Fruit fly (Drosophila melanogaster) whole organism, embryonic: ENCODE data around the gene CG32712.

Source experiments
- CG1024 ChIP-seq: fragments of 200-800 bp; sonication (Bioruptor generic); IDR thresholded peaks from 2 replicates; pipeline ENCODE4 v1.3.6; 2022; ENCODE audit warnings: missing biosample characterization, missing genetic modification characterization
- CG11560 ChIP-seq: fragments of 200-800 bp; sonication (Bioruptor generic); IDR thresholded peaks from 3 replicates; pipeline ENCODE4 v1.3.6; 2022; ENCODE audit warnings: missing biosample characterization, missing genetic modification characterization
- CG13424 ChIP-seq: fragments of 200-800 bp; sonication (Bioruptor generic); optimal IDR thresholded peaks from 2 replicates; lab custom pipeline; 2019; ENCODE audit warnings: missing biosample characterization, mild to moderate bottlenecking, missing genetic modification characterization, moderate library complexity
- CG1603 ChIP-seq: fragments of 200-800 bp; sonication (Bioruptor generic); optimal IDR thresholded peaks from 2 replicates; lab custom pipeline; 2019; ENCODE audit warnings: missing biosample characterization, mild to moderate bottlenecking, missing genetic modification characterization, moderate library complexity
- CG17385 ChIP-seq: fragments of 200-800 bp; sonication (Bioruptor generic); optimal IDR thresholded peaks from 3 replicates; lab custom pipeline; 2018; ENCODE audit warnings: missing biosample characterization, mild to moderate bottlenecking, missing genetic modification characterization
- CG17612 ChIP-seq: fragments of 200-800 bp; sonication (Bioruptor generic); IDR thresholded peaks from 2 replicates; pipeline ENCODE4 v1.3.6; 2022; ENCODE audit warnings: missing biosample characterization, missing genetic modification characterization
- CG1792 ChIP-seq: fragments of 200-800 bp; sonication (Bioruptor generic); optimal IDR thresholded peaks from 2 replicates; lab custom pipeline; 2016; ENCODE audit warnings: missing biosample characterization, missing genetic modification characterization
- CG2120 ChIP-seq: fragments of 200-800 bp; sonication (Bioruptor generic); optimal IDR thresholded peaks from 3 replicates; lab custom pipeline; 2016; ENCODE audit warnings: missing biosample characterization, missing genetic modification characterization
- CG2875 ChIP-seq: fragments of 200-800 bp; sonication (Bioruptor generic); optimal IDR thresholded peaks from 2 replicates; lab custom pipeline; 2017; ENCODE audit warnings: missing biosample characterization, mild to moderate bottlenecking, missing genetic modification characterization, missing genetic modification reagents
- CG4707 ChIP-seq: fragments of 200-800 bp; sonication (Bioruptor generic); optimal IDR thresholded peaks from 2 replicates; lab custom pipeline; 2018; ENCODE audit warnings: missing biosample characterization, mild to moderate bottlenecking, missing genetic modification characterization, moderate library complexity
- CG6272 ChIP-seq: fragments of 200-800 bp; sonication (Bioruptor generic); IDR thresholded peaks from 2 replicates; pipeline ENCODE4 v1.3.6; 2022; ENCODE audit warnings: missing biosample characterization, missing genetic modification characterization
- CG6689 ChIP-seq: fragments of 200-800 bp; sonication (Bioruptor generic); IDR thresholded peaks from 2 replicates; pipeline ENCODE4 v1.3.6; 2022; ENCODE audit warnings: missing biosample characterization, missing genetic modification characterization
- CG7271 ChIP-seq: fragments of 200-800 bp; sonication (Bioruptor generic); optimal IDR thresholded peaks from 2 replicates; lab custom pipeline; 2018; ENCODE audit warnings: missing biosample characterization, mild to moderate bottlenecking, missing genetic modification characterization, moderate library complexity
- CG9727 ChIP-seq: fragments of 200-800 bp; sonication (Bioruptor generic); optimal IDR thresholded peaks from 3 replicates; lab custom pipeline; 2017; ENCODE audit warnings: missing biosample characterization, mild to moderate bottlenecking, missing genetic modification characterization
- CrebB ChIP-seq: fragments of 200-800 bp; sonication (Bioruptor generic); optimal IDR thresholded peaks from 3 replicates; lab custom pipeline; 2018; ENCODE audit warnings: missing biosample characterization, mild to moderate bottlenecking, missing genetic modification characterization
- D19A ChIP-seq: fragments of 200-800 bp; optimal IDR thresholded peaks from 3 replicates; lab custom pipeline; 2019; ENCODE audit warnings: missing biosample characterization, mild to moderate bottlenecking, missing genetic modification characterization, moderate library complexity
- Dad ChIP-seq: fragments of 200-800 bp; sonication (Bioruptor generic); optimal IDR thresholded peaks from 3 replicates; lab custom pipeline; 2016; ENCODE audit warnings: missing biosample characterization, missing genetic modification characterization
- Ets65A ChIP-seq: fragments of 200-800 bp; sonication (Bioruptor generic); peaks from one replicate; lab custom pipeline; 2016; ENCODE audit warnings: missing biosample characterization, missing genetic modification characterization
- Fer2 ChIP-seq: fragments of 200-800 bp; sonication (Bioruptor generic); optimal IDR thresholded peaks from 2 replicates; lab custom pipeline; 2018; ENCODE audit warnings: missing biosample characterization, mild to moderate bottlenecking, missing genetic modification characterization, moderate library complexity
- H15 ChIP-seq: fragments of 200-800 bp; sonication (Bioruptor generic); IDR thresholded peaks from 3 replicates; pipeline ENCODE4 v1.3.6; 2022; ENCODE audit warnings: missing biosample characterization, missing genetic modification characterization
- Hr3 ChIP-seq: fragments of 200-800 bp; sonication (Bioruptor generic); optimal IDR thresholded peaks from 3 replicates; lab custom pipeline; 2016; ENCODE audit warnings: missing biosample characterization, missing genetic modification characterization
- Hr78 ChIP-seq, 2 experiments: fragments of 200-800 bp in 1 of 2; fragments of >200 bp in 1 of 2; sonication (Bioruptor generic) in 1 of 2; optimal IDR thresholded peaks; 2 replicates each; lab custom pipeline; 2017 to 2019; ENCODE audit warnings: missing biosample characterization in 2 of 2, missing genetic modification characterization in 2 of 2, mild to moderate bottlenecking in 1 of 2, moderate library complexity in 1 of 2
- MTF-1 ChIP-seq: fragments of 200-800 bp; sonication (Bioruptor generic); optimal IDR thresholded peaks from 2 replicates; lab custom pipeline; 2018; ENCODE audit warnings: missing biosample characterization, mild to moderate bottlenecking, missing genetic modification characterization, borderline replicate concordance
- NFAT ChIP-seq: fragments of 200-800 bp; sonication (Bioruptor generic); IDR thresholded peaks from 2 replicates; pipeline ENCODE4 v1.3.6; 2022; ENCODE audit warnings: missing biosample characterization, missing genetic modification characterization
- Nf-YC ChIP-seq: fragments of 200-800 bp; optimal IDR thresholded peaks from 3 replicates; lab custom pipeline; 2019; ENCODE audit warnings: missing biosample characterization, mild to moderate bottlenecking, missing genetic modification characterization, moderate library complexity
- TFAM ChIP-seq: fragments of 200-800 bp; sonication (Bioruptor generic); optimal IDR thresholded peaks from 2 replicates; lab custom pipeline; 2017; ENCODE audit warnings: missing biosample characterization, missing genetic modification characterization, inconsistent platforms
- Trl ChIP-seq, 3 experiments: fragments of >200 bp in 2 of 3; fragments of 200-800 bp in 1 of 3; sonication (Bioruptor generic) in 1 of 3; optimal IDR thresholded peaks; 2 replicates in 1 of 3; 3 replicates in 2 of 3; lab custom pipeline; 2016 to 2017; ENCODE audit warnings: missing biosample characterization in 1 of 3, missing genetic modification characterization in 1 of 3
- ash1 ChIP-seq: fragments of 200-800 bp; sonication (Bioruptor generic); optimal IDR thresholded peaks from 2 replicates; lab custom pipeline; 2018; ENCODE audit warnings: missing biosample characterization, mild to moderate bottlenecking, missing genetic modification characterization
- cas ChIP-seq: fragments of 200-800 bp; sonication (Bioruptor generic); IDR thresholded peaks from 2 replicates; pipeline ENCODE4 v1.3.6; 2022; ENCODE audit warnings: missing biosample characterization, missing genetic modification characterization
- caup ChIP-seq: fragments of 200-800 bp; sonication (Bioruptor generic); optimal IDR thresholded peaks from 3 replicates; lab custom pipeline; 2017; ENCODE audit warnings: missing biosample characterization, mild to moderate bottlenecking, missing genetic modification characterization, moderate library complexity; ENCODE audit not compliant: severe bottlenecking
- cg ChIP-seq: fragments of 200-800 bp; sonication (Bioruptor generic); optimal IDR thresholded peaks from 3 replicates; lab custom pipeline; 2019; ENCODE audit warnings: missing biosample characterization, mild to moderate bottlenecking, missing genetic modification characterization, moderate library complexity
- en ChIP-seq: fragments of 200-800 bp; sonication (Bioruptor generic); optimal IDR thresholded peaks from 2 replicates; lab custom pipeline; 2016; ENCODE audit warnings: missing biosample characterization, missing genetic modification characterization
- fd64A ChIP-seq: fragments of 200-800 bp; sonication (Bioruptor generic); optimal IDR thresholded peaks from 3 replicates; lab custom pipeline; 2018; ENCODE audit warnings: missing biosample characterization, mild to moderate bottlenecking, missing genetic modification characterization
- gcm ChIP-seq: fragments of 200-800 bp; sonication (Bioruptor generic); optimal IDR thresholded peaks from 2 replicates; lab custom pipeline; 2019; ENCODE audit warnings: missing biosample characterization, mild to moderate bottlenecking, missing genetic modification characterization, moderate library complexity
- gem ChIP-seq: fragments of 200-800 bp; sonication (Bioruptor generic); optimal IDR thresholded peaks from 2 replicates; lab custom pipeline; 2019; ENCODE audit warnings: missing biosample characterization, mild to moderate bottlenecking, missing genetic modification characterization, moderate library complexity
- grau ChIP-seq: fragments of 200-800 bp; optimal IDR thresholded peaks from 3 replicates; lab custom pipeline; 2019; ENCODE audit warnings: missing biosample characterization, mild to moderate bottlenecking, missing genetic modification characterization, moderate library complexity
- grn ChIP-seq: fragments of 200-800 bp; sonication (Bioruptor generic); optimal IDR thresholded peaks from 3 replicates; lab custom pipeline; 2017; ENCODE audit warnings: missing biosample characterization, missing genetic modification characterization
- hkb ChIP-seq, 2 experiments: fragments of 200-800 bp in 1 of 2; fragments of >200 bp in 1 of 2; sonication (Bioruptor generic) in 1 of 2; IDR thresholded peaks in 1 of 2; optimal IDR thresholded peaks in 1 of 2; 2 replicates each; pipeline versions ENCODE4 v1.3.6 to Lab custom; 2017 to 2022; ENCODE audit warnings: missing biosample characterization in 1 of 2, missing genetic modification characterization in 1 of 2
- lab ChIP-seq: fragments of 200-800 bp; sonication (Bioruptor generic); optimal IDR thresholded peaks from 3 replicates; lab custom pipeline; 2017; ENCODE audit warnings: missing biosample characterization, missing genetic modification characterization, mild to moderate bottlenecking, moderate library complexity, missing genetic modification reagents
- lbe ChIP-seq: fragments of 200-800 bp; sonication (Bioruptor generic); optimal IDR thresholded peaks from 2 replicates; lab custom pipeline; 2016; ENCODE audit warnings: missing biosample characterization, mild to moderate bottlenecking, missing genetic modification characterization
- mirr ChIP-seq: fragments of 200-800 bp; sonication (Bioruptor generic); optimal IDR thresholded peaks from 3 replicates; lab custom pipeline; 2018; ENCODE audit warnings: missing biosample characterization, mild to moderate bottlenecking, missing genetic modification characterization
- org-1 ChIP-seq: fragments of 200-800 bp; sonication (Bioruptor generic); optimal IDR thresholded peaks from 2 replicates; lab custom pipeline; 2017; ENCODE audit warnings: missing biosample characterization, missing genetic modification characterization
- otp ChIP-seq: fragments of 200-800 bp; sonication (Bioruptor generic); IDR thresholded peaks from 3 replicates; pipeline ENCODE4, ENCODE4 v1.3.6; 2022; ENCODE audit warnings: missing biosample characterization, missing genetic modification characterization
- pnt ChIP-seq: fragments of 200-800 bp; sonication (Bioruptor generic); optimal IDR thresholded peaks from 3 replicates; lab custom pipeline; 2016; ENCODE audit warnings: missing biosample characterization, missing genetic modification characterization
- row ChIP-seq: fragments of 200-800 bp; sonication (Bioruptor generic); IDR thresholded peaks from 3 replicates; pipeline ENCODE4 v1.3.6; 2022; ENCODE audit warnings: missing biosample characterization, missing genetic modification characterization
- slbo ChIP-seq: fragments of 200-800 bp; sonication (Bioruptor generic); IDR thresholded peaks from 2 replicates; pipeline ENCODE4 v1.3.6; 2022; ENCODE audit warnings: missing biosample characterization, missing genetic modification characterization
- sr ChIP-seq: fragments of 200-800 bp; sonication (Bioruptor generic); IDR thresholded peaks from 3 replicates; pipeline ENCODE4 v1.3.6; 2022; ENCODE audit warnings: missing biosample characterization, missing genetic modification characterization
- sug ChIP-seq: fragments of 200-800 bp; optimal IDR thresholded peaks from 2 replicates; lab custom pipeline; 2019; ENCODE audit warnings: missing biosample characterization, mild to moderate bottlenecking, missing genetic modification characterization, moderate library complexity
- tgo ChIP-seq: fragments of 200-800 bp; sonication (Bioruptor generic); IDR thresholded peaks from 3 replicates; pipeline ENCODE4 v1.3.6; 2022; ENCODE audit warnings: missing biosample characterization, missing genetic modification characterization
- wek ChIP-seq: fragments of 200-800 bp; sonication (Bioruptor generic); optimal IDR thresholded peaks from 3 replicates; lab custom pipeline; 2018; ENCODE audit warnings: missing biosample characterization, mild to moderate bottlenecking, missing genetic modification characterization, moderate library complexity

The CG32712 gene

dm6 chrX:8413513-8414113 is 20.0 kb downstream of the CG32712 start (continued):
- TF ChIP-seq en (no peak), grau (tag; lab: Kevin White, UChicago) (peak; percentile 21), sr (no peak), CG6272 (GFP tag; lab: Robert Waterston, UW) (no peak), D19A (no peak), CG13424 (tag; lab: Kevin White, UChicago) (no peak), gcm (GFP tag; lab: Kevin White, UChicago) (no peak), Trl (optimal IDR thresholded peaks at IDR 0.05; lab: Kevin White, UChicago) (peak; percentile 44 to 78), Trl (GFP tag; optimal IDR thresholded peaks at IDR 0.05; lab: Kevin White, UChicago) (no peak), lab (GFP tag; lab: Kevin White, UChicago) (no peak), org-1 (no peak), TFAM (GFP tag; lab: Kevin White, UChicago) (no peak), Nf-YC (tag; lab: Kevin White, UChicago) (peak; percentile 42), fd64A (GFP tag; lab: Kevin White, UChicago) (no peak), lbe (GFP tag; lab: Kevin White, UChicago) (no peak), cas (GFP tag; lab: Robert Waterston, UW) (no peak), CG17385 (GFP tag; lab: Kevin White, UChicago) (no peak), caup (no peak), CG6689 (GFP tag; lab: Robert Waterston, UW) (no peak), cg (GFP tag; lab: Kevin White, UChicago) (peak; percentile 15), ash1 (GFP tag; lab: Kevin White, UChicago) (no peak), row (GFP tag; lab: Robert Waterston, UW) (no peak), otp (GFP tag; lab: Robert Waterston, UW) (no peak), pnt (GFP tag; lab: Kevin White, UChicago) (no peak), CG4707 (GFP tag; lab: Kevin White, UChicago) (no peak), CG7271 (tag; lab: Kevin White, UChicago) (no peak), CG11560 (no peak), gem (no peak), CG1792 (GFP tag; lab: Kevin White, UChicago) (no peak), NFAT (GFP tag; lab: Robert Waterston, UW) (no peak), wek (GFP tag; lab: Kevin White, UChicago) (no peak), Ets65A (GFP tag; lab: Kevin White, UChicago) (no peak), CG17612 (GFP tag; lab: Robert Waterston, UW) (no peak), H15 (no peak), MTF-1 (GFP tag; lab: Kevin White, UChicago) (no peak), Dad (GFP tag; lab: Kevin White, UChicago) (no peak), CG2875 (no peak), Hr3 (GFP tag; lab: Kevin White, UChicago) (no peak), CG1603 (tag; lab: Kevin White, UChicago) (no peak), Hr78 (GFP tag; optimal IDR thresholded peaks at IDR 0.05; lab: Kevin White, UChicago) (no peak), tgo (GFP tag; lab: Robert Waterston, UW) (no peak), Fer2 (tag; lab: Kevin White, UChicago) (no peak), grn (GFP tag; lab: Kevin White, UChicago) (peak; percentile 9), CG9727 (GFP tag; lab: Kevin White, UChicago) (no peak), CG2120 (peak; percentile 2), CG1024 (GFP tag; lab: Robert Waterston, UW) (no peak), sug (tag; lab: Kevin White, UChicago) (peak; percentile 42), mirr (peak; percentile 73), CrebB (tag; lab: Kevin White, UChicago) (no peak), slbo (GFP tag; lab: Robert Waterston, UW) (no peak), hkb (optimal IDR thresholded peaks at IDR 0.05; lab: Kevin White, UChicago) (no peak), hkb (GFP tag; IDR thresholded peaks at IDR 0.05; lab: Robert Waterston, UW) (no peak)
